Worm (Caenorhabditis elegans) whole organism, L2 larva: ENCODE results near the gene Y76B12C.9.

Experiments
- C34F6.9 ChIP-seq: fragments of 150-350 bp; optimal IDR thresholded peaks from 2 replicates; lab custom pipeline; 2014; ENCODE audit warnings: missing biosample characterization, missing genetic modification characterization
- F13H6.1 ChIP-seq: sonication (generic microtip); optimal IDR thresholded peaks from 2 replicates; lab custom pipeline; 2016; ENCODE audit warnings: missing genetic modification characterization, missing compliant biosample characterization
- R02D3.7 ChIP-seq: fragments of 150-350 bp; optimal IDR thresholded peaks from 2 replicates; lab custom pipeline; 2014; ENCODE audit warnings: missing biosample characterization, missing genetic modification characterization
- ZK546.5 ChIP-seq: sonication (generic microtip); optimal IDR thresholded peaks from 2 replicates; lab custom pipeline; 2017; ENCODE audit warnings: missing biosample characterization, missing genetic modification characterization
- alr-1 ChIP-seq: fragments of 150-350 bp; optimal IDR thresholded peaks from 2 replicates; lab custom pipeline; 2014; ENCODE audit warnings: missing biosample characterization, missing genetic modification characterization
- ama-1 ChIP-seq: fragments of 150-350 bp; optimal IDR thresholded peaks from 2 replicates; lab custom pipeline; 2018; ENCODE audit warnings: inconsistent platforms
- blmp-1 ChIP-seq: sonication (generic microtip); optimal IDR thresholded peaks from 2 replicates; lab custom pipeline; 2017; ENCODE audit warnings: missing genetic modification characterization, mild to moderate bottlenecking, missing compliant biosample characterization, antibody characterized with exemption, moderate library complexity; ENCODE audit not compliant: insufficient read depth
- ceh-16 ChIP-seq: fragments of 150-350 bp; optimal IDR thresholded peaks from 2 replicates; lab custom pipeline; 2014; ENCODE audit warnings: missing biosample characterization, missing genetic modification characterization
- ceh-82 ChIP-seq: fragments of 150-350 bp; optimal IDR thresholded peaks from 2 replicates; lab custom pipeline; 2014; ENCODE audit warnings: missing biosample characterization, missing genetic modification characterization
- crh-2 ChIP-seq: sonication (generic microtip); optimal IDR thresholded peaks from 2 replicates; lab custom pipeline; 2017; ENCODE audit warnings: missing biosample characterization, missing genetic modification characterization
- dmd-4 ChIP-seq: sonication (generic microtip); optimal IDR thresholded peaks from 2 replicates; lab custom pipeline; 2017; ENCODE audit warnings: missing biosample characterization, missing genetic modification characterization
- egl-27 ChIP-seq: sonication (generic microtip); optimal IDR thresholded peaks from 3 replicates; lab custom pipeline; 2017; ENCODE audit warnings: missing biosample characterization, missing genetic modification reagents, missing genetic modification characterization
- elt-3 ChIP-seq: sonication (generic microtip); optimal IDR thresholded peaks from 2 replicates; lab custom pipeline; 2017; ENCODE audit warnings: missing biosample characterization, missing genetic modification characterization
- fos-1 ChIP-seq: fragments of 150-350 bp; optimal IDR thresholded peaks from 2 replicates; lab custom pipeline; 2014; ENCODE audit warnings: missing biosample characterization, missing genetic modification characterization
- gmeb-1 ChIP-seq: fragments of 150-350 bp; optimal IDR thresholded peaks from 2 replicates; lab custom pipeline; 2014; ENCODE audit warnings: missing biosample characterization, missing genetic modification characterization
- lin-11 ChIP-seq: fragments of 150-350 bp; sonication (generic microtip); optimal IDR thresholded peaks from 2 replicates; lab custom pipeline; 2014; ENCODE audit warnings: missing biosample characterization, missing genetic modification characterization, inconsistent platforms, mixed read lengths
- lin-13 ChIP-seq: fragments of 150-350 bp; optimal IDR thresholded peaks from 2 replicates; lab custom pipeline; 2014; ENCODE audit warnings: missing biosample characterization, missing genetic modification reagents, missing genetic modification characterization
- lin-39 ChIP-seq: fragments of 150-350 bp; optimal IDR thresholded peaks from 2 replicates; lab custom pipeline; 2014; ENCODE audit warnings: missing biosample characterization, missing genetic modification reagents, missing genetic modification characterization
- lsy-2 ChIP-seq, 2 experiments: fragments of 150-350 bp in 1 of 2; sonication (generic microtip) in 1 of 2; optimal IDR thresholded peaks; 2 replicates each; lab custom pipeline; 2014 to 2017; ENCODE audit warnings: missing biosample characterization in 2 of 2, missing genetic modification characterization in 2 of 2
- mbf-1 ChIP-seq: sonication (generic microtip); optimal IDR thresholded peaks from 2 replicates; lab custom pipeline; 2017; ENCODE audit warnings: missing biosample characterization, missing genetic modification characterization
- mdl-1 ChIP-seq, 2 experiments: fragments of 150-350 bp in 1 of 2; sonication (generic microtip) in 1 of 2; optimal IDR thresholded peaks; 2 replicates each; lab custom pipeline; 2017; ENCODE audit warnings: missing biosample characterization in 2 of 2, missing genetic modification characterization in 2 of 2
- nhr-11 ChIP-seq: fragments of 150-350 bp; optimal IDR thresholded peaks from 2 replicates; lab custom pipeline; 2014; ENCODE audit warnings: missing biosample characterization, missing genetic modification characterization
- nhr-129 ChIP-seq: fragments of 150-350 bp; optimal IDR thresholded peaks from 2 replicates; lab custom pipeline; 2014; ENCODE audit warnings: missing biosample characterization, missing genetic modification characterization
- nhr-21 ChIP-seq: fragments of 150-350 bp; optimal IDR thresholded peaks from 2 replicates; lab custom pipeline; 2014; ENCODE audit warnings: missing biosample characterization, missing genetic modification characterization
- nhr-237 ChIP-seq: fragments of 150-350 bp; optimal IDR thresholded peaks from 2 replicates; lab custom pipeline; 2014; ENCODE audit warnings: missing biosample characterization, missing genetic modification characterization
- nhr-6 ChIP-seq: fragments of 150-350 bp; optimal IDR thresholded peaks from 2 replicates; lab custom pipeline; 2014; ENCODE audit warnings: missing biosample characterization, missing genetic modification characterization
- nhr-77 ChIP-seq: fragments of 150-350 bp; optimal IDR thresholded peaks from 2 replicates; lab custom pipeline; 2014; ENCODE audit warnings: missing biosample characterization, missing genetic modification characterization
- peb-1 ChIP-seq: fragments of 150-350 bp; optimal IDR thresholded peaks from 2 replicates; lab custom pipeline; 2014; ENCODE audit warnings: missing biosample characterization, missing genetic modification characterization
- sem-4 ChIP-seq: fragments of 150-350 bp; optimal IDR thresholded peaks from 2 replicates; lab custom pipeline; 2014; ENCODE audit warnings: missing biosample characterization, missing genetic modification reagents, missing genetic modification characterization
- sma-3 ChIP-seq: sonication (generic microtip); optimal IDR thresholded peaks from 2 replicates; lab custom pipeline; 2016; ENCODE audit warnings: missing genetic modification reagents, missing genetic modification characterization, missing compliant biosample characterization
- sma-9 ChIP-seq, 2 experiments: fragments of 150-350 bp in 1 of 2; sonication (generic microtip) in 1 of 2; optimal IDR thresholded peaks; 2 replicates each; lab custom pipeline; 2014 to 2016; ENCODE audit warnings: missing genetic modification characterization in 2 of 2, mild to moderate bottlenecking in 1 of 2, missing biosample characterization in 1 of 2, missing compliant biosample characterization in 1 of 2, missing genetic modification reagents in 1 of 2, moderate library complexity in 1 of 2
- snpc-4 ChIP-seq: fragments of 150-350 bp; optimal IDR thresholded peaks from 2 replicates; lab custom pipeline; 2014; ENCODE audit warnings: missing biosample characterization, missing genetic modification characterization
- unc-55 ChIP-seq: fragments of 150-350 bp; sonication (generic microtip); optimal IDR thresholded peaks from 3 replicates; lab custom pipeline; 2014; ENCODE audit warnings: missing biosample characterization, missing genetic modification reagents, missing genetic modification characterization
- unc-62 ChIP-seq: fragments of 150-350 bp; optimal IDR thresholded peaks from 2 replicates; lab custom pipeline; 2014; ENCODE audit warnings: missing biosample characterization, missing genetic modification reagents, missing genetic modification characterization
- zag-1 ChIP-seq: fragments of 150-350 bp; optimal IDR thresholded peaks from 2 replicates; lab custom pipeline; 2014; ENCODE audit warnings: missing biosample characterization, missing genetic modification characterization
- ztf-1 ChIP-seq: fragments of 200-800 bp; sonication (Bioruptor generic); conservative IDR thresholded peaks from 2 replicates; pipeline ENCODE4 v1.3.6; 2022; ENCODE audit warnings: missing genetic modification characterization, missing compliant biosample characterization
- ztf-11 ChIP-seq: sonication (generic microtip); optimal IDR thresholded peaks from 2 replicates; lab custom pipeline; 2017; ENCODE audit warnings: missing biosample characterization, missing genetic modification characterization
- ztf-4 ChIP-seq: fragments of 150-350 bp; optimal IDR thresholded peaks from 2 replicates; lab custom pipeline; 2014; ENCODE audit warnings: missing biosample characterization, missing genetic modification characterization

Gene Y76B12C.9

DNA sequence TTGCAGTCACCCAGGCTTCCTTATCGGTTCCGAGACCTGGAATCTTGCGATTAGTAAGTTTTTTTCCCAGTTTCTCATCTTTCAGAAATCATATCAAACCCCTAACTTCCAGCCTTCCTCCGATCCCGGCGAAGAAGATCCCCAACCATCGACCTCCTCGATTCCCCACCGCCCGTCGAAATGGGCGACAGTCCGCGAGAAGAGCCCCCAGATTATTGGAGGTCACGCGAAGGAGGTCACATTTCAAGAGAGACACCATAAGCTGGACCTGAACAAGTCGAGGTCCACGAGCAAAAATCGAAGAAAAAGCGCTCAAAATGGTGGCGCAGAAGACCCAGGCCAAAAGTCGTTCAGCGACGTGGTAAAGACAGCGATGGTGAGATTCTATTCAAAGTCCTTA is 623 bp upstream of the Y76B12C.9 start:
- no peak for TF ChIP-seq blmp-1 (tag; lab: Kevin White, UChicago)
- TF ChIP-seq ztf-11: no peak
- no peak for TF ChIP-seq unc-62 (GFP tag; lab: Kevin White, UChicago)
- TF ChIP-seq sma-9 (GFP tag; optimal IDR thresholded peaks at IDR 0.05; lab: Kevin White, UChicago): no peak
- no peak for TF ChIP-seq sma-9 (tag; optimal IDR thresholded peaks at IDR 0.05; lab: Kevin White, UChicago)
- no peak for TF ChIP-seq peb-1 (tag; lab: Kevin White, UChicago)
- TF ChIP-seq nhr-11 (tag; lab: Kevin White, UChicago): no peak
- no peak for TF ChIP-seq ZK546.5 (tag; lab: Kevin White, UChicago)
- no peak for TF ChIP-seq R02D3.7 (tag; lab: Kevin White, UChicago)
- TF ChIP-seq lin-11 (tag; lab: Kevin White, UChicago): no peak
- no peak for TF ChIP-seq nhr-129 (tag; lab: Kevin White, UChicago)
- TF ChIP-seq lsy-2 (tag; optimal IDR thresholded peaks at IDR 0.05; lab: Kevin White, UChicago): no peak

- TF ChIP-seq sma-9 (GFP tag; optimal IDR thresholded peaks at IDR 0.05; lab: Kevin White, UChicago) (no peak), sma-9 (tag; optimal IDR thresholded peaks at IDR 0.05; lab: Kevin White, UChicago) (no peak), gmeb-1 (tag; lab: Kevin White, UChicago) (peak; percentile 82), ztf-4 (tag; lab: Kevin White, UChicago) (no peak), zag-1 (tag; lab: Kevin White, UChicago) (peak; percentile 9), crh-2 (tag; lab: Kevin White, UChicago) (peak; percentile 87), fos-1 (tag; lab: Kevin White, UChicago) (peak; percentile 76), nhr-21 (tag; lab: Kevin White, UChicago) (peak; percentile 63), nhr-77 (tag; lab: Kevin White, UChicago) (peak; percentile 48), ztf-11 (no peak), ceh-82 (tag; lab: Kevin White, UChicago) (no peak), nhr-6 (tag; lab: Kevin White, UChicago) (peak; percentile 59), nhr-237 (tag; lab: Kevin White, UChicago) (no peak), snpc-4 (tag; lab: Kevin White, UChicago) (no peak), ama-1 (lab: Kevin White, UChicago) (no peak), C34F6.9 (tag; lab: Kevin White, UChicago) (peak; percentile 90), lsy-2 (tag; optimal IDR thresholded peaks at IDR 0.05; lab: Kevin White, UChicago) (peak; percentile 74 to 88), lin-11 (tag; lab: Kevin White, UChicago) (peak; percentile 54), sma-3 (GFP tag; lab: Kevin White, UChicago) (peak; percentile 87), dmd-4 (no peak), unc-55 (GFP tag; lab: Kevin White, UChicago) (peak; percentile 96), lin-13 (GFP tag; lab: Kevin White, UChicago) (peak; percentile 93), egl-27 (tag; lab: Kevin White, UChicago) (peak; percentile 42), mdl-1 (tag; optimal IDR thresholded peaks at IDR 0.05; lab: Kevin White, UChicago) (no peak), sem-4 (tag; lab: Kevin White, UChicago) (peak; percentile 75), blmp-1 (tag; lab: Kevin White, UChicago) (no peak), nhr-129 (tag; lab: Kevin White, UChicago) (peak; percentile 88), mbf-1 (tag; lab: Kevin White, UChicago) (no peak), F13H6.1 (tag; lab: Kevin White, UChicago) (peak; percentile 76), ceh-16 (tag; lab: Kevin White, UChicago) (no peak)
- TF ChIP-seq, all 48 proteins: peak for 17
Observed at ce11 chrIV:2032946-2033411, 3.9 kb downstream of the Y76B12C.9 start, which contains the start of gene cpsf-1. Gene cpsf-1 (minus strand): TSS chrIV:2032996.

ce11 chrIV:2008920-2009319 is 28.0 kb downstream of the Y76B12C.9 start:
- TF ChIP-seq sma-3 (GFP tag; lab: Kevin White, UChicago) (no peak), snpc-4 (tag; lab: Kevin White, UChicago) (no peak), lin-39 (tag; lab: Kevin White, UChicago) (no peak), nhr-129 (tag; lab: Kevin White, UChicago) (no peak), crh-2 (tag; lab: Kevin White, UChicago) (no peak), C34F6.9 (tag; lab: Kevin White, UChicago) (no peak), ztf-1 (GFP tag; lab: Robert Waterston, UW) (no peak), ZK546.5 (tag; lab: Kevin White, UChicago) (no peak), blmp-1 (tag; lab: Kevin White, UChicago) (no peak), elt-3 (tag; lab: Kevin White, UChicago) (no peak), alr-1 (no peak), lsy-2 (tag; optimal IDR thresholded peaks at IDR 0.05; lab: Kevin White, UChicago) (no peak), nhr-237 (tag; lab: Kevin White, UChicago) (no peak)
